Fruit fly (Drosophila melanogaster): ENCODE measurements around the gene CG44006.

- TF ChIP-seq CG17806 (tag; optimal IDR thresholded peaks at IDR 0.05): no peak
- peak; percentile 85 for TF ChIP-seq EcR (GFP tag; optimal IDR thresholded peaks at IDR 0.05)
- no peak for TF ChIP-seq CG12605 (GFP tag; IDR thresholded peaks at IDR 0.05)
Observed at dm6 chr3L:18086754-18087685, 17.1 kb upstream of the CG44006 start, which contains the start of gene CG34253.
